Fruit fly (Drosophila melanogaster) whole organism, embryonic: Measurements from ENCODE around the gene CG32983.

Experiments used
- ATbp ChIP-seq: fragments of 200-800 bp; sonication (Bioruptor generic); optimal IDR thresholded peaks from 2 replicates; lab custom pipeline; 2017; ENCODE audit warnings: missing biosample characterization, mild to moderate bottlenecking, missing genetic modification characterization, missing genetic modification reagents
- Aef1 ChIP-seq: fragments of 200-800 bp; sonication (Bioruptor generic); IDR thresholded peaks from 3 replicates; pipeline ENCODE4 v1.3.6; 2022; ENCODE audit warnings: missing biosample characterization, missing genetic modification characterization
- Asciz ChIP-seq: fragments of 200-800 bp; sonication (Bioruptor generic); optimal IDR thresholded peaks from 2 replicates; lab custom pipeline; 2017; ENCODE audit warnings: missing biosample characterization, mild to moderate bottlenecking, missing genetic modification characterization, missing genetic modification reagents
- Awh ChIP-seq: fragments of 200-800 bp; sonication (Bioruptor generic); IDR thresholded peaks from 2 replicates; pipeline ENCODE4, ENCODE4 v1.3.6; 2022; ENCODE audit warnings: missing biosample characterization, missing genetic modification characterization
- CG10209 ChIP-seq: fragments of 200-800 bp; sonication (Bioruptor generic); optimal IDR thresholded peaks from 3 replicates; lab custom pipeline; 2017; ENCODE audit warnings: missing biosample characterization, mild to moderate bottlenecking, missing genetic modification characterization, missing genetic modification reagents
- CG1024 ChIP-seq: fragments of 200-800 bp; sonication (Bioruptor generic); IDR thresholded peaks from 2 replicates; pipeline ENCODE4 v1.3.6; 2022; ENCODE audit warnings: missing biosample characterization, missing genetic modification characterization
- CG10462 ChIP-seq: fragments of 200-800 bp; sonication (Bioruptor generic); optimal IDR thresholded peaks from 2 replicates; lab custom pipeline; 2016; ENCODE audit warnings: missing biosample characterization, missing genetic modification characterization
- CG10959 ChIP-seq: fragments of 200-800 bp; sonication (Bioruptor generic); IDR thresholded peaks from 2 replicates; pipeline ENCODE4 v1.3.6; 2022; ENCODE audit warnings: missing biosample characterization, missing genetic modification characterization
- CG12299 ChIP-seq: fragments of 200-800 bp; sonication (Bioruptor generic); optimal IDR thresholded peaks from 2 replicates; lab custom pipeline; 2018; ENCODE audit warnings: missing biosample characterization, mild to moderate bottlenecking, missing genetic modification characterization
- CG12942 ChIP-seq: fragments of 200-800 bp; sonication (Bioruptor generic); optimal IDR thresholded peaks from 3 replicates; lab custom pipeline; 2016; ENCODE audit warnings: missing biosample characterization, missing genetic modification characterization
- CG17186 ChIP-seq: fragments of 200-800 bp; sonication (Bioruptor generic); optimal IDR thresholded peaks from 3 replicates; lab custom pipeline; 2017; ENCODE audit warnings: missing biosample characterization, missing genetic modification reagents, missing genetic modification characterization
- CG17359 ChIP-seq: fragments of 200-800 bp; sonication (Bioruptor generic); optimal IDR thresholded peaks from 3 replicates; lab custom pipeline; 2018; ENCODE audit warnings: missing biosample characterization, mild to moderate bottlenecking, missing genetic modification characterization, moderate library complexity
- CG17612 ChIP-seq: fragments of 200-800 bp; sonication (Bioruptor generic); IDR thresholded peaks from 2 replicates; pipeline ENCODE4 v1.3.6; 2022; ENCODE audit warnings: missing biosample characterization, missing genetic modification characterization
- CG2875 ChIP-seq: fragments of 200-800 bp; sonication (Bioruptor generic); optimal IDR thresholded peaks from 2 replicates; lab custom pipeline; 2017; ENCODE audit warnings: missing biosample characterization, mild to moderate bottlenecking, missing genetic modification characterization, missing genetic modification reagents
- CG30020 ChIP-seq: fragments of 200-800 bp; optimal IDR thresholded peaks from 2 replicates; lab custom pipeline; 2019; ENCODE audit warnings: missing biosample characterization, mild to moderate bottlenecking, missing genetic modification characterization, moderate library complexity
- CG32772 ChIP-seq: fragments of 200-800 bp; sonication (Bioruptor generic); IDR thresholded peaks from 2 replicates; pipeline ENCODE4 v1.3.6; 2022; ENCODE audit warnings: missing biosample characterization, missing genetic modification characterization
- CG4820 ChIP-seq: fragments of 200-800 bp; sonication (Bioruptor generic); optimal IDR thresholded peaks from 3 replicates; lab custom pipeline; 2016; ENCODE audit warnings: missing biosample characterization, missing genetic modification characterization
- CG6689 ChIP-seq: fragments of 200-800 bp; sonication (Bioruptor generic); IDR thresholded peaks from 2 replicates; pipeline ENCODE4 v1.3.6; 2022; ENCODE audit warnings: missing biosample characterization, missing genetic modification characterization
- CG7556 ChIP-seq: fragments of 200-800 bp; sonication (Bioruptor generic); optimal IDR thresholded peaks from 2 replicates; lab custom pipeline; 2017; ENCODE audit warnings: missing biosample characterization, mild to moderate bottlenecking, missing genetic modification characterization
- Dek ChIP-seq: fragments of 200-800 bp; sonication (Bioruptor generic); optimal IDR thresholded peaks from 3 replicates; lab custom pipeline; 2019; ENCODE audit warnings: missing biosample characterization, mild to moderate bottlenecking, missing genetic modification characterization, moderate library complexity
- E2f1 ChIP-seq: fragments of 200-800 bp; sonication (Bioruptor generic); IDR thresholded peaks from 2 replicates; pipeline ENCODE4 v1.3.6; 2022; ENCODE audit warnings: missing biosample characterization, missing genetic modification characterization
- HmgZ ChIP-seq: fragments of 200-800 bp; sonication (Bioruptor generic); optimal IDR thresholded peaks from 2 replicates; lab custom pipeline; 2018; ENCODE audit warnings: missing biosample characterization, mild to moderate bottlenecking, missing genetic modification characterization
- Lpt ChIP-seq: fragments of >200 bp; optimal IDR thresholded peaks from 2 replicates; lab custom pipeline; 2018; ENCODE audit warnings: missing biosample characterization, missing genetic modification characterization
- Med ChIP-seq: fragments of 200-800 bp; sonication (Bioruptor generic); peaks from one replicate; lab custom pipeline; 2016; ENCODE audit warnings: missing biosample characterization, missing genetic modification characterization, mild to moderate bottlenecking, inconsistent platforms, moderate library complexity
- Meics ChIP-seq: fragments of 200-800 bp; sonication (Bioruptor generic); optimal IDR thresholded peaks from 2 replicates; lab custom pipeline; 2017; ENCODE audit warnings: missing biosample characterization, mild to moderate bottlenecking, missing genetic modification characterization
- NC2β ChIP-seq: fragments of 200-800 bp; sonication (Bioruptor generic); optimal IDR thresholded peaks from 2 replicates; lab custom pipeline; 2016; ENCODE audit warnings: missing biosample characterization, missing genetic modification characterization
- Nf-YB ChIP-seq: fragments of 200-800 bp; sonication (Bioruptor generic); optimal IDR thresholded peaks from 3 replicates; lab custom pipeline; 2019; ENCODE audit warnings: missing biosample characterization, mild to moderate bottlenecking, missing genetic modification characterization, moderate library complexity
- Opbp ChIP-seq: fragments of 200-800 bp; sonication (Bioruptor generic); IDR thresholded peaks from 3 replicates; pipeline ENCODE4 v1.3.6; 2022; ENCODE audit warnings: missing biosample characterization, missing genetic modification characterization; ENCODE audit not compliant: partially characterized antibody
- Ptx1 ChIP-seq: fragments of 200-800 bp; sonication (Bioruptor generic); IDR thresholded peaks from 2 replicates; pipeline ENCODE4 v1.3.6; 2022; ENCODE audit warnings: missing biosample characterization, missing genetic modification characterization
- Scr ChIP-seq: fragments of 200-800 bp; sonication (Bioruptor generic); IDR thresholded peaks from 2 replicates; pipeline ENCODE4 v1.3.6; 2022; ENCODE audit warnings: missing biosample characterization, missing genetic modification characterization; ENCODE audit not compliant: partially characterized antibody
- Sry-β ChIP-seq: fragments of 200-800 bp; sonication (Bioruptor generic); optimal IDR thresholded peaks from 2 replicates; lab custom pipeline; 2018; ENCODE audit warnings: missing biosample characterization, mild to moderate bottlenecking, missing genetic modification characterization, moderate library complexity
- TFAM ChIP-seq: fragments of 200-800 bp; sonication (Bioruptor generic); optimal IDR thresholded peaks from 2 replicates; lab custom pipeline; 2017; ENCODE audit warnings: missing biosample characterization, missing genetic modification characterization, inconsistent platforms
- Tbp ChIP-seq: fragments of >200 bp; optimal IDR thresholded peaks from 2 replicates; lab custom pipeline; 2018; ENCODE audit warnings: missing biosample characterization, missing genetic modification characterization
- bbx ChIP-seq: fragments of 200-800 bp; sonication (Bioruptor generic); IDR thresholded peaks from 2 replicates; pipeline ENCODE4 v1.3.6; 2022; ENCODE audit warnings: missing biosample characterization, missing genetic modification characterization; ENCODE audit not compliant: partially characterized antibody
- chn ChIP-seq: fragments of 200-800 bp; sonication (Bioruptor generic); optimal IDR thresholded peaks from 2 replicates; lab custom pipeline; 2016; ENCODE audit warnings: missing biosample characterization, missing genetic modification characterization
- da ChIP-seq: fragments of 200-800 bp; sonication (Bioruptor generic); optimal IDR thresholded peaks from 2 replicates; lab custom pipeline; 2016; ENCODE audit warnings: missing biosample characterization, missing genetic modification characterization
- dan ChIP-seq: fragments of 200-800 bp; sonication (Bioruptor generic); IDR thresholded peaks from 2 replicates; pipeline ENCODE4 v1.3.6; 2022; ENCODE audit warnings: missing biosample characterization, missing genetic modification characterization
- dati ChIP-seq: fragments of 200-800 bp; sonication (Bioruptor generic); IDR thresholded peaks from 2 replicates; pipeline ENCODE4 v1.3.6; 2022; ENCODE audit warnings: missing biosample characterization, missing genetic modification characterization
- dmrt99B ChIP-seq: fragments of 200-800 bp; sonication (Bioruptor generic); optimal IDR thresholded peaks from 2 replicates; lab custom pipeline; 2018; ENCODE audit warnings: missing biosample characterization, mild to moderate bottlenecking, missing genetic modification characterization, moderate library complexity
- ftz-f1 ChIP-seq: fragments of 200-800 bp; sonication (Bioruptor generic); optimal IDR thresholded peaks from 2 replicates; lab custom pipeline; 2016; ENCODE audit warnings: missing biosample characterization, missing genetic modification characterization
- grau ChIP-seq: fragments of 200-800 bp; optimal IDR thresholded peaks from 3 replicates; lab custom pipeline; 2019; ENCODE audit warnings: missing biosample characterization, mild to moderate bottlenecking, missing genetic modification characterization, moderate library complexity
- hbn ChIP-seq: fragments of 200-800 bp; sonication (Bioruptor generic); IDR thresholded peaks from 2 replicates; pipeline ENCODE4 v1.3.6; 2022; ENCODE audit warnings: missing biosample characterization, missing genetic modification characterization; ENCODE audit not compliant: partially characterized antibody
- klu ChIP-seq: fragments of 200-800 bp; sonication (Bioruptor generic); IDR thresholded peaks from 2 replicates; pipeline ENCODE4 v1.3.6; 2022; ENCODE audit warnings: missing biosample characterization, missing genetic modification characterization
- mirr ChIP-seq: fragments of 200-800 bp; sonication (Bioruptor generic); optimal IDR thresholded peaks from 3 replicates; lab custom pipeline; 2018; ENCODE audit warnings: missing biosample characterization, mild to moderate bottlenecking, missing genetic modification characterization
- org-1 ChIP-seq: fragments of 200-800 bp; sonication (Bioruptor generic); optimal IDR thresholded peaks from 2 replicates; lab custom pipeline; 2017; ENCODE audit warnings: missing biosample characterization, missing genetic modification characterization
- p53 ChIP-seq: fragments of 200-800 bp; sonication (Bioruptor generic); optimal IDR thresholded peaks from 2 replicates; lab custom pipeline; 2016; ENCODE audit warnings: missing biosample characterization, missing genetic modification characterization
- peb ChIP-seq: fragments of 200-800 bp; sonication (Bioruptor generic); IDR thresholded peaks from 2 replicates; pipeline ENCODE4 v1.3.6; 2022; ENCODE audit warnings: missing biosample characterization, missing genetic modification characterization
- phol ChIP-seq: fragments of 200-800 bp; sonication (Bioruptor generic); optimal IDR thresholded peaks from 3 replicates; lab custom pipeline; 2018; ENCODE audit warnings: missing biosample characterization, mild to moderate bottlenecking, missing genetic modification characterization, moderate library complexity
- sd ChIP-seq: fragments of 200-800 bp; sonication (Bioruptor generic); optimal IDR thresholded peaks from 3 replicates; lab custom pipeline; 2018; ENCODE audit warnings: missing biosample characterization, mild to moderate bottlenecking, missing genetic modification characterization, moderate library complexity
- stc ChIP-seq: fragments of 200-800 bp; sonication (Bioruptor generic); IDR thresholded peaks from 2 replicates; pipeline ENCODE4 v1.3.6; 2022; ENCODE audit warnings: missing biosample characterization, missing genetic modification characterization
- unpg ChIP-seq: fragments of 200-800 bp; sonication (Bioruptor generic); optimal IDR thresholded peaks from 3 replicates; lab custom pipeline; 2018; ENCODE audit warnings: missing biosample characterization, mild to moderate bottlenecking, missing genetic modification characterization, moderate library complexity

Gene CG32983

dm6 chr2L:8852235-8852634 is 13.4 kb upstream of the CG32983 start (continued):
- TF ChIP-seq CG4820 (GFP tag; lab: Kevin White, UChicago) (peak; percentile 43), bbx (GFP tag; lab: Robert Waterston, UW) (no peak), hbn (GFP tag; lab: Robert Waterston, UW) (no peak), CG30020 (tag; lab: Kevin White, UChicago) (peak; percentile 3), Opbp (GFP tag; lab: Robert Waterston, UW) (no peak), Awh (GFP tag; lab: Robert Waterston, UW) (peak; percentile 73; the same call in 1 of the 2 replicates), CG2875 (GFP tag; lab: Kevin White, UChicago) (peak; percentile 82), mirr (peak; percentile 1), phol (tag; lab: Kevin White, UChicago) (peak; percentile 11), CG17186 (GFP tag; lab: Kevin White, UChicago) (peak; percentile 60), CG6689 (GFP tag; lab: Robert Waterston, UW) (peak; percentile 24; the same call in 1 of the 2 replicates), dan (GFP tag; lab: Robert Waterston, UW) (no peak), NC2β (GFP tag; lab: Kevin White, UChicago) (peak; percentile 64), ftz-f1 (GFP tag; lab: Kevin White, UChicago) (no peak), p53 (GFP tag; lab: Kevin White, UChicago) (no peak), Asciz (GFP tag; lab: Kevin White, UChicago) (peak; percentile 81), sd (tag; lab: Kevin White, UChicago) (peak; percentile 10), CG32772 (GFP tag; lab: Robert Waterston, UW) (no peak), klu (no peak), CG10209 (GFP tag; lab: Kevin White, UChicago) (peak; percentile 75), Aef1 (no peak), CG12299 (tag; lab: Kevin White, UChicago) (peak; percentile 57), peb (GFP tag; lab: Robert Waterston, UW) (no peak), CG10959 (GFP tag; lab: Robert Waterston, UW) (no peak; the same call in 1 of the 2 replicates), Ptx1 (GFP tag; lab: Robert Waterston, UW) (no peak), dmrt99B (tag; lab: Kevin White, UChicago) (peak; percentile 46), Dek (tag; lab: Kevin White, UChicago) (no peak), Tbp (GFP tag; lab: Kevin White, UChicago) (no peak), grau (peak; percentile 25), chn (GFP tag; lab: Kevin White, UChicago) (no peak), CG12942 (GFP tag; lab: Kevin White, UChicago) (no peak), stc (GFP tag; lab: Robert Waterston, UW) (peak; percentile 51; the same call in 1 of the 2 replicates), E2f1 (no peak), Lpt (GFP tag; lab: Kevin White, UChicago) (no peak), CG1024 (GFP tag; lab: Robert Waterston, UW) (no peak), org-1 (GFP tag; lab: Kevin White, UChicago) (peak; percentile 80), ATbp (GFP tag; lab: Kevin White, UChicago) (peak; percentile 84), CG7556 (peak; percentile 68), TFAM (GFP tag; lab: Kevin White, UChicago) (peak; percentile 41), CG17359 (tag; lab: Kevin White, UChicago) (peak; percentile 53), dati (GFP tag; lab: Robert Waterston, UW) (no peak), da (GFP tag; lab: Kevin White, UChicago) (no peak), Sry-β (GFP tag; lab: Kevin White, UChicago) (peak; percentile 47), CG10462 (peak; percentile 42), Nf-YB (GFP tag; lab: Kevin White, UChicago) (peak; percentile 71), Meics (GFP tag; lab: Kevin White, UChicago) (peak; percentile 21), HmgZ (tag; lab: Kevin White, UChicago) (no peak), unpg (peak; percentile 69), CG17612 (GFP tag; lab: Robert Waterston, UW) (no peak), Med (peak; percentile 86), Scr (GFP tag; lab: Robert Waterston, UW) (no peak)
